Worm (Caenorhabditis elegans) whole organism, L4/young adult: ENCODE data around the gene C18D11.10.

Experiments
- W03F9.2 ChIP-seq: fragments of 150-350 bp; optimal IDR thresholded peaks from 2 replicates; lab custom pipeline; 2014; ENCODE audit warnings: missing biosample characterization, missing genetic modification characterization
- dao-5 ChIP-seq: sonication (generic microtip); optimal IDR thresholded peaks from 2 replicates; lab custom pipeline; 2016; ENCODE audit warnings: missing genotype, missing genetic modification characterization, moderate library complexity, missing compliant biosample characterization
- him-1 ChIP-seq: sonication (generic microtip); optimal IDR thresholded peaks from 2 replicates; lab custom pipeline; 2016; ENCODE audit warnings: missing genotype, missing genetic modification reagents, missing genetic modification characterization, missing compliant biosample characterization

The C18D11.10 gene

ce11 chrIII:11829062-11829461, 21.5 kb downstream of the C18D11.10 start:
- TF ChIP-seq him-1 (tag; lab: Kevin White, UChicago), result no peak
- TF ChIP-seq W03F9.2, result no peak
- TF ChIP-seq dao-5 (tag; lab: Kevin White, UChicago), result no peak

ce11 chrIII:11829585-11830195, 22.2 kb downstream of the C18D11.10 start:
- TF ChIP-seq him-1 (tag; lab: Kevin White, UChicago), result no peak
- no peak for TF ChIP-seq dao-5 (tag; lab: Kevin White, UChicago)
- TF ChIP-seq W03F9.2, result no peak

- no peak for TF ChIP-seq W03F9.2
- TF ChIP-seq dao-5 (tag; lab: Kevin White, UChicago), result peak; percentile 60
- no peak for TF ChIP-seq him-1 (tag; lab: Kevin White, UChicago)
Observed at ce11 chrIII:11830522-11831489, 23.3 kb downstream of the C18D11.10 start.

ce11 chrIII:11833449-11833848, 25.9 kb downstream of the C18D11.10 start:
- no peak for TF ChIP-seq him-1 (tag; lab: Kevin White, UChicago)

- TF ChIP-seq dao-5 (tag; lab: Kevin White, UChicago) (no peak), him-1 (tag; lab: Kevin White, UChicago) (no peak), W03F9.2 (no peak)
Observed at ce11 chrIII:11834168-11834567, 26.6 kb downstream of the C18D11.10 start.

ce11 chrIII:11834783-11835182, 27.3 kb downstream of the C18D11.10 start:
- TF ChIP-seq W03F9.2, result peak; percentile 46
- TF ChIP-seq him-1 (tag; lab: Kevin White, UChicago), result no peak

- no peak for TF ChIP-seq dao-5 (tag; lab: Kevin White, UChicago)
- TF ChIP-seq him-1 (tag; lab: Kevin White, UChicago), result no peak
- TF ChIP-seq W03F9.2, result no peak
Observed at ce11 chrIII:11836054-11836453, 28.5 kb downstream of the C18D11.10 start.

- TF ChIP-seq W03F9.2, result no peak
- no peak for TF ChIP-seq him-1 (tag; lab: Kevin White, UChicago)
Observed at ce11 chrIII:11836734-11837133, 29.2 kb downstream of the C18D11.10 start.

- no peak for TF ChIP-seq W03F9.2
Observed at ce11 chrIII:11841728-11842127, 34.2 kb downstream of the C18D11.10 start.

- no peak for TF ChIP-seq W03F9.2
- TF ChIP-seq him-1 (tag; lab: Kevin White, UChicago), result no peak
- no peak for TF ChIP-seq dao-5 (tag; lab: Kevin White, UChicago)
Observed at ce11 chrIII:11843007-11843406, 35.5 kb downstream of the C18D11.10 start.

ce11 chrIII:11846365-11846764, 38.8 kb downstream of the C18D11.10 start, which contains the start of gene ntl-3:
TSS of gene ntl-3 (minus strand) at chrIII:11846465.
- TF ChIP-seq dao-5 (tag; lab: Kevin White, UChicago) (no peak), him-1 (tag; lab: Kevin White, UChicago) (no peak), W03F9.2 (no peak)

ce11 chrIII:11847014-11847413, 39.5 kb downstream of the C18D11.10 start:
- TF ChIP-seq W03F9.2, result no peak
- TF ChIP-seq him-1 (tag; lab: Kevin White, UChicago), result no peak
- TF ChIP-seq dao-5 (tag; lab: Kevin White, UChicago), result no peak

- TF ChIP-seq W03F9.2 (peak; percentile 43), him-1 (tag; lab: Kevin White, UChicago) (no peak)
Observed at ce11 chrIII:11847658-11848202, 40.2 kb downstream of the C18D11.10 start, which contains the start of gene mif-1. TSS of gene mif-1 (plus strand) at chrIII:11848152.

- no peak for TF ChIP-seq him-1 (tag; lab: Kevin White, UChicago)
- no peak for TF ChIP-seq W03F9.2
- TF ChIP-seq dao-5 (tag; lab: Kevin White, UChicago), result no peak
Observed at ce11 chrIII:11848317-11848716, 40.8 kb downstream of the C18D11.10 start.
